Fruit fly (Drosophila melanogaster) whole organism, adult: ENCODE measurements around the gene DIP-theta.

Experiments
- CG11617 ChIP-seq: fragments of 200-800 bp; sonication (Bioruptor generic); optimal IDR thresholded peaks from 2 replicates; lab custom pipeline; 2017; ENCODE audit warnings: mild to moderate bottlenecking, missing biosample characterization, missing genetic modification reagents, missing genetic modification characterization
- CG12768 ChIP-seq: fragments of 200-800 bp; sonication (Bioruptor generic); optimal IDR thresholded peaks from 2 replicates; lab custom pipeline; 2017; ENCODE audit warnings: missing biosample characterization, missing genetic modification characterization, mild to moderate bottlenecking, moderate library complexity, missing genetic modification reagents
- CG14711 ChIP-seq: fragments of 200-800 bp; sonication (Bioruptor generic); optimal IDR thresholded peaks from 2 replicates; lab custom pipeline; 2018; ENCODE audit warnings: missing biosample characterization, mild to moderate bottlenecking, missing genetic modification characterization, moderate library complexity
- CG1620 ChIP-seq: fragments of 200-800 bp; sonication (Bioruptor generic); optimal IDR thresholded peaks from 2 replicates; lab custom pipeline; 2016; ENCODE audit warnings: missing biosample characterization, missing genetic modification characterization
- CG33017 ChIP-seq: fragments of 200-800 bp; sonication (Bioruptor generic); optimal IDR thresholded peaks from 2 replicates; lab custom pipeline; 2018; ENCODE audit warnings: missing biosample characterization, mild to moderate bottlenecking, missing genetic modification characterization, moderate library complexity
- CG5204 ChIP-seq: fragments of 200-800 bp; sonication (Bioruptor generic); optimal IDR thresholded peaks from 2 replicates; lab custom pipeline; 2016; ENCODE audit warnings: missing biosample characterization, missing genetic modification characterization
- CG7045 ChIP-seq: fragments of 200-800 bp; sonication (Bioruptor generic); optimal IDR thresholded peaks from 2 replicates; lab custom pipeline; 2017; ENCODE audit warnings: missing biosample characterization, mild to moderate bottlenecking, missing genetic modification characterization
- CG7101 ChIP-seq: fragments of 200-800 bp; sonication (Bioruptor generic); optimal IDR thresholded peaks from 2 replicates; lab custom pipeline; 2018; ENCODE audit warnings: missing biosample characterization, mild to moderate bottlenecking, missing genetic modification characterization, moderate library complexity
- Clk ChIP-seq: fragments of 200-800 bp; sonication (Bioruptor generic); optimal IDR thresholded peaks from 2 replicates; lab custom pipeline; 2017; ENCODE audit warnings: missing biosample characterization, missing genetic modification characterization
- Crg-1 ChIP-seq: fragments of 200-800 bp; sonication (Bioruptor generic); optimal IDR thresholded peaks from 2 replicates; lab custom pipeline; 2016; ENCODE audit warnings: missing biosample characterization, missing genetic modification characterization
- Hr96 ChIP-seq: fragments of 200-800 bp; sonication (Bioruptor generic); optimal IDR thresholded peaks from 2 replicates; lab custom pipeline; 2016; ENCODE audit warnings: missing biosample characterization, missing genetic modification characterization
- Mnt ChIP-seq: fragments of 200-800 bp; sonication (Bioruptor generic); optimal IDR thresholded peaks from 2 replicates; lab custom pipeline; 2016; ENCODE audit warnings: missing biosample characterization, mild to moderate bottlenecking, missing genetic modification characterization
- bab1 ChIP-seq: fragments of 200-800 bp; sonication (Bioruptor generic); optimal IDR thresholded peaks from 3 replicates; lab custom pipeline; 2019; ENCODE audit warnings: missing biosample characterization, mild to moderate bottlenecking, missing genetic modification characterization, moderate library complexity
- cic ChIP-seq: fragments of 200-800 bp; sonication (Bioruptor generic); optimal IDR thresholded peaks from 2 replicates; lab custom pipeline; 2017; ENCODE audit warnings: missing biosample characterization, mild to moderate bottlenecking, missing genetic modification characterization, moderate library complexity
- cnc ChIP-seq, 2 experiments: fragments of >200 bp; optimal IDR thresholded peaks; 2 replicates each; lab custom pipeline; 2017
- kay ChIP-seq: fragments of 200-800 bp; sonication (Bioruptor generic); peaks from one replicate; lab custom pipeline; 2016; ENCODE audit warnings: missing biosample characterization, missing genetic modification characterization, borderline replicate concordance
- ovo ChIP-seq: fragments of 200-800 bp; sonication (Bioruptor generic); optimal IDR thresholded peaks from 2 replicates; lab custom pipeline; 2016; ENCODE audit warnings: missing biosample characterization, missing genetic modification characterization
- pad ChIP-seq: fragments of 200-800 bp; sonication (Bioruptor generic); optimal IDR thresholded peaks from 3 replicates; lab custom pipeline; 2017; ENCODE audit warnings: missing biosample characterization, missing genetic modification characterization, mild to moderate bottlenecking, moderate library complexity, missing genetic modification reagents
- tj ChIP-seq: fragments of 200-800 bp; sonication (Bioruptor generic); optimal IDR thresholded peaks from 3 replicates; lab custom pipeline; 2017; ENCODE audit warnings: missing biosample characterization, mild to moderate bottlenecking, missing genetic modification characterization, moderate library complexity
- toe ChIP-seq: fragments of 200-800 bp; sonication (Bioruptor generic); optimal IDR thresholded peaks from 2 replicates; lab custom pipeline; 2016; ENCODE audit warnings: missing biosample characterization, missing genetic modification characterization

Gene DIP-theta

dm6 chr2L:5617224-5617623 lies 41.1 kb downstream of the DIP-theta start:
- TF ChIP-seq CG7101 (no peak), CG14711 (tag; lab: Kevin White, UChicago) (no peak), pad (GFP tag; lab: Kevin White, UChicago) (no peak), kay (GFP tag; lab: Kevin White, UChicago) (no peak), bab1 (no peak), CG33017 (tag; lab: Kevin White, UChicago) (no peak), cnc (optimal IDR thresholded peaks at IDR 0.05; lab: Kevin White, UChicago) (no peak), cic (GFP tag; lab: Kevin White, UChicago) (no peak), tj (GFP tag; lab: Kevin White, UChicago) (no peak), ovo (GFP tag; lab: Kevin White, UChicago) (no peak), Mnt (GFP tag; lab: Kevin White, UChicago) (no peak), CG5204 (GFP tag; lab: Kevin White, UChicago) (no peak), CG7045 (GFP tag; lab: Kevin White, UChicago) (no peak), toe (GFP tag; lab: Kevin White, UChicago) (no peak), CG11617 (GFP tag; lab: Kevin White, UChicago) (no peak), Clk (no peak)

- TF ChIP-seq Clk (no peak), pad (GFP tag; lab: Kevin White, UChicago) (no peak), CG1620 (no peak), kay (GFP tag; lab: Kevin White, UChicago) (no peak), toe (GFP tag; lab: Kevin White, UChicago) (no peak), CG12768 (GFP tag; lab: Kevin White, UChicago) (no peak), Mnt (GFP tag; lab: Kevin White, UChicago) (no peak), CG7045 (GFP tag; lab: Kevin White, UChicago) (no peak), cic (GFP tag; lab: Kevin White, UChicago) (no peak), tj (GFP tag; lab: Kevin White, UChicago) (no peak)
These were observed 47.7 kb downstream of the DIP-theta start for dm6 chr2L:5610629-5611028.

dm6 chr2L:5610108-5610507 lies 48.3 kb downstream of the DIP-theta start:
- TF ChIP-seq CG5204 (GFP tag; lab: Kevin White, UChicago) (no peak), CG33017 (tag; lab: Kevin White, UChicago) (no peak), CG7045 (GFP tag; lab: Kevin White, UChicago) (no peak), ovo (GFP tag; lab: Kevin White, UChicago) (no peak)

- TF ChIP-seq CG14711 (tag; lab: Kevin White, UChicago) (no peak), Clk (no peak), CG7045 (GFP tag; lab: Kevin White, UChicago) (no peak)
These were observed 61.8 kb downstream of the DIP-theta start, which contains the start of gene CG18266 for dm6 chr2L:5596533-5596932. TSS of gene CG18266 (plus strand) at chr2L:5596833.

- TF ChIP-seq bab1 (no peak), kay (GFP tag; lab: Kevin White, UChicago) (no peak), CG14711 (tag; lab: Kevin White, UChicago) (no peak), cic (GFP tag; lab: Kevin White, UChicago) (no peak), CG11617 (GFP tag; lab: Kevin White, UChicago) (no peak)
These were observed 64.5 kb downstream of the DIP-theta start for dm6 chr2L:5593839-5594238.

- TF ChIP-seq bab1, result no peak
- no peak for TF ChIP-seq CG7045 (GFP tag; lab: Kevin White, UChicago)
- TF ChIP-seq pad (GFP tag; lab: Kevin White, UChicago), result no peak
- no peak for TF ChIP-seq cic (GFP tag; lab: Kevin White, UChicago)
- TF ChIP-seq toe (GFP tag; lab: Kevin White, UChicago), result no peak
- no peak for TF ChIP-seq Clk
- TF ChIP-seq Mnt (GFP tag; lab: Kevin White, UChicago), result no peak
- TF ChIP-seq CG5204 (GFP tag; lab: Kevin White, UChicago), result no peak
- no peak for TF ChIP-seq ovo (GFP tag; lab: Kevin White, UChicago)
- TF ChIP-seq CG14711 (tag; lab: Kevin White, UChicago), result no peak
- no peak for TF ChIP-seq CG1620
These were observed 70.0 kb downstream of the DIP-theta start, which contains the start of gene CG7251 for dm6 chr2L:5588314-5588713. TSS of gene CG7251 (minus strand) at chr2L:5588414.

- no peak for TF ChIP-seq CG33017 (tag; lab: Kevin White, UChicago)
- no peak for TF ChIP-seq toe (GFP tag; lab: Kevin White, UChicago)
- TF ChIP-seq CG14711 (tag; lab: Kevin White, UChicago), result no peak
- TF ChIP-seq ovo (GFP tag; lab: Kevin White, UChicago), result no peak
- no peak for TF ChIP-seq Clk
- TF ChIP-seq tj (GFP tag; lab: Kevin White, UChicago), result no peak
- no peak for TF ChIP-seq cnc (optimal IDR thresholded peaks at IDR 0.05; lab: Kevin White, UChicago)
- TF ChIP-seq Crg-1, result no peak
- TF ChIP-seq CG1620, result no peak
- no peak for TF ChIP-seq CG7101
- TF ChIP-seq Hr96 (GFP tag; lab: Kevin White, UChicago), result no peak
- TF ChIP-seq CG11617 (GFP tag; lab: Kevin White, UChicago), result no peak
- no peak for TF ChIP-seq CG5204 (GFP tag; lab: Kevin White, UChicago)
- TF ChIP-seq Mnt (GFP tag; lab: Kevin White, UChicago), result no peak
These were observed 77.3 kb downstream of the DIP-theta start, which contains the start of gene CG14011 for dm6 chr2L:5581016-5581415. TSS of gene CG14011 (minus strand) at chr2L:5581116.
